Worm (Caenorhabditis elegans): ENCODE results near the gene Y48B6A.5.

ce11 chrII:14211118-14211517, 36.1 kb upstream of the Y48B6A.5 start, which contains the start of gene hot-7:
- no peak for TF ChIP-seq pat-9 (tag; optimal IDR thresholded peaks at IDR 0.05)
- TF ChIP-seq rnt-1 (tag; optimal IDR thresholded peaks at IDR 0.05): no peak
- no peak for TF ChIP-seq pha-4 (tag; optimal IDR thresholded peaks at IDR 0.05)

Measured in whole organism, late embryonic.